Worm (Caenorhabditis elegans): ENCODE results near the gene C17A2.2.

Gene C17A2.2

ce11 chrII:3846028-3846427, at the start of gene C17A2.2:
C17A2.2 (plus strand) TSS chrII:3846328.
- TF ChIP-seq nhr-25 (tag; optimal IDR thresholded peaks at IDR 0.05; ENCODE audit: borderline replicate concordance, insufficient read depth) (no peak), unc-62 (GFP tag; optimal IDR thresholded peaks at IDR 0.05 in 1 of 2) (peak in 1 of 2 experiments; percentile 69), unc-62 (tag; optimal IDR thresholded peaks at IDR 0.05) (no peak)

ce11 chrII:3803219-3803618, 42.9 kb upstream of the C17A2.2 start, which contains the start of gene ins-32:
ins-32 (minus strand) TSS chrII:3803319.
- TF ChIP-seq unc-62 (GFP tag; optimal IDR thresholded peaks at IDR 0.05 in 1 of 2) = no peak
- no peak for TF ChIP-seq unc-62 (tag; optimal IDR thresholded peaks at IDR 0.05)
- no peak for TF ChIP-seq nhr-28 (tag; optimal IDR thresholded peaks at IDR 0.05)
- TF ChIP-seq unc-130 (GFP tag; optimal IDR thresholded peaks at IDR 0.05) = no peak
- TF ChIP-seq sdz-12 (GFP tag; optimal IDR thresholded peaks at IDR 0.05) = no peak
- TF ChIP-seq rbr-2 (tag; optimal IDR thresholded peaks at IDR 0.05) = no peak
- TF ChIP-seq tra-1 (GFP tag; IDR thresholded peaks at IDR 0.05) = no peak
- no peak for TF ChIP-seq zfp-3 (GFP tag; conservative IDR thresholded peaks at IDR 0.05)
- TF ChIP-seq lir-3 (tag; optimal IDR thresholded peaks at IDR 0.05) = no peak
- no peak for TF ChIP-seq mxl-2 (GFP tag; conservative IDR thresholded peaks at IDR 0.05)
- no peak for TF ChIP-seq hlh-11 (tag; optimal IDR thresholded peaks at IDR 0.05)
- no peak for TF ChIP-seq ztf-11 (tag; optimal IDR thresholded peaks at IDR 0.05)

- TF ChIP-seq spr-3 (GFP tag; optimal IDR thresholded peaks at IDR 0.05) (no peak), unc-62 (GFP tag; optimal IDR thresholded peaks at IDR 0.05 in 1 of 2) (peak in 1 of 2 experiments; percentile 96), unc-62 (tag; optimal IDR thresholded peaks at IDR 0.05) (no peak)
These were observed 40.6 kb upstream of the C17A2.2 start for ce11 chrII:3805518-3805917.

ce11 chrII:3806964-3807363, 39.2 kb upstream of the C17A2.2 start, which contains the start of gene F54D10.4:
F54D10.4 (minus strand) TSS chrII:3807064.
- TF ChIP-seq zfp-3 (GFP tag; conservative IDR thresholded peaks at IDR 0.05) (no peak), aha-1 (tag) (peak; percentile 82)

ce11 chrII:3808104-3808503, 38.0 kb upstream of the C17A2.2 start, which contains the start of gene F54D10.5:
F54D10.5 (minus strand) TSS chrII:3808177.
- TF ChIP-seq lir-3 (tag; optimal IDR thresholded peaks at IDR 0.05) (no peak), lin-13 (GFP tag; optimal IDR thresholded peaks at IDR 0.05) (peak; percentile 31), aly-2 (tag; optimal IDR thresholded peaks at IDR 0.05) (no peak), dpl-1 (GFP tag; optimal IDR thresholded peaks at IDR 0.05) (peak; percentile 95), nhr-6 (tag; optimal IDR thresholded peaks at IDR 0.05) (peak; percentile 46), fos-1 (tag; optimal IDR thresholded peaks at IDR 0.05) (peak; percentile 7), mes-2 (tag; optimal IDR thresholded peaks at IDR 0.05; ENCODE audit: poor library complexity, severe bottlenecking) (peak; percentile 91), hif-1 (tag; optimal IDR thresholded peaks at IDR 0.05) (peak in 1 of 2 experiments; percentile 18), rbr-2 (tag; optimal IDR thresholded peaks at IDR 0.05) (peak; percentile 63), R02D3.7 (tag; optimal IDR thresholded peaks at IDR 0.05) (peak; percentile 95), unc-130 (GFP tag; optimal IDR thresholded peaks at IDR 0.05) (peak; percentile 48), spr-1 (tag; optimal IDR thresholded peaks at IDR 0.05) (peak; percentile 45), daf-8 (GFP tag; IDR thresholded peaks at IDR 0.05) (no peak), T26A8.4 (GFP tag; IDR thresholded peaks at IDR 0.05) (peak; percentile 63), vab-7 (GFP tag; IDR thresholded peaks at IDR 0.05) (no peak), nhr-77 (tag; optimal IDR thresholded peaks at IDR 0.05) (peak; percentile 12), mdl-1 (tag; optimal IDR thresholded peaks at IDR 0.05) (peak in 1 of 2 experiments; percentile 12), hlh-11 (tag; optimal IDR thresholded peaks at IDR 0.05) (peak; percentile 35), nhr-28 (tag; optimal IDR thresholded peaks at IDR 0.05) (peak; percentile 28), pha-4 (GFP tag; IDR thresholded peaks at IDR 0.05) (peak; percentile 35; the same call in 1 of the 2 replicates), pha-4 (tag; optimal IDR thresholded peaks at IDR 0.05) (no peak), lsy-2 (tag; optimal IDR thresholded peaks at IDR 0.05) (no peak), hmg-1.1 (GFP tag; IDR thresholded peaks at IDR 0.05) (peak; percentile 51; the same call in 1 of the 2 replicates), duxl-1 (tag; optimal IDR thresholded peaks at IDR 0.05; ENCODE audit: poor library complexity) (peak; percentile 84), aha-1 (tag) (peak; percentile 93)
